Fruit fly (Drosophila melanogaster): Measurements from ENCODE around the gene fipi.

The fipi gene

dm6 chr2L:4810697-4811490 is 17.1 kb upstream of the fipi start:
- peak; percentile 85 for TF ChIP-seq CG2678 (tag; optimal IDR thresholded peaks at IDR 0.05)
- TF ChIP-seq pnt (GFP tag; optimal IDR thresholded peaks at IDR 0.05), result no peak
- TF ChIP-seq CG8089 (GFP tag; optimal IDR thresholded peaks at IDR 0.05), result no peak
- TF ChIP-seq CG4424 (GFP tag; optimal IDR thresholded peaks at IDR 0.05), result peak; percentile 58
- TF ChIP-seq esg (GFP tag; conservative IDR thresholded peaks at IDR 0.05), result 0 out of 2 replicates have a peak, but pooled peaks have one; percentile 11
- peak; percentile 60; the same call in 1 of the 3 replicates for TF ChIP-seq CG6175 (GFP tag; IDR thresholded peaks at IDR 0.05)
- TF ChIP-seq CG11723 (GFP tag; optimal IDR thresholded peaks at IDR 0.05), result peak; percentile 70
- TF ChIP-seq sim (GFP tag; IDR thresholded peaks at IDR 0.05), result no peak
- peak; percentile 2 for TF ChIP-seq pb (GFP tag; optimal IDR thresholded peaks at IDR 0.05)
- TF ChIP-seq crc (GFP tag; optimal IDR thresholded peaks at IDR 0.05), result no peak
- no peak for TF ChIP-seq stwl (tag; optimal IDR thresholded peaks at IDR 0.05)
- peak; percentile 50; the same call in 2 of the 3 replicates for TF ChIP-seq tgo (GFP tag; IDR thresholded peaks at IDR 0.05)
- TF ChIP-seq CG7839 (tag; optimal IDR thresholded peaks at IDR 0.05), result peak; percentile 77
- no peak for TF ChIP-seq al (GFP tag; IDR thresholded peaks at IDR 0.05)
- no peak for TF ChIP-seq Kr (GFP tag; optimal IDR thresholded peaks at IDR 0.05)
- no peak for TF ChIP-seq dan (GFP tag; IDR thresholded peaks at IDR 0.05)
- TF ChIP-seq Sox100B (GFP tag; optimal IDR thresholded peaks at IDR 0.05), result peak; percentile 84
- no peak for TF ChIP-seq CG3838 (GFP tag; optimal IDR thresholded peaks at IDR 0.05)
- no peak for TF ChIP-seq Hr78 (GFP tag; optimal IDR thresholded peaks at IDR 0.05)
- TF ChIP-seq sug (tag; optimal IDR thresholded peaks at IDR 0.05), result peak; percentile 30
- TF ChIP-seq ewg (GFP tag; optimal IDR thresholded peaks at IDR 0.05), result peak; percentile 27
- no peak for TF ChIP-seq CG14860 (GFP tag; IDR thresholded peaks at IDR 0.05; ENCODE audit: partially characterized antibody)
- TF ChIP-seq Dbx (GFP tag; IDR thresholded peaks at IDR 0.05), result peak; percentile 40; the same call in 1 of the 3 replicates
- peak; percentile 64 for TF ChIP-seq CG10979 (tag; optimal IDR thresholded peaks at IDR 0.05)
- peak; percentile 83 for TF ChIP-seq Oli (tag; optimal IDR thresholded peaks at IDR 0.05)
- no peak for TF ChIP-seq HmgZ (tag; optimal IDR thresholded peaks at IDR 0.05)
- peak; percentile 54 for TF ChIP-seq CG1529 (GFP tag; optimal IDR thresholded peaks at IDR 0.05)
- no peak for TF ChIP-seq CG17186 (GFP tag; optimal IDR thresholded peaks at IDR 0.05)
- TF ChIP-seq CG15514 (GFP tag; optimal IDR thresholded peaks at IDR 0.05), result peak; percentile 21
- no peak for TF ChIP-seq Elba2 (GFP tag; optimal IDR thresholded peaks at IDR 0.05)
- TF ChIP-seq Dfd (GFP tag; optimal IDR thresholded peaks at IDR 0.05), result no peak
- peak; percentile 3 for TF ChIP-seq zen (tag; optimal IDR thresholded peaks at IDR 0.05)
- peak; percentile 44 for TF ChIP-seq CG6813 (GFP tag; optimal IDR thresholded peaks at IDR 0.05)
- TF ChIP-seq ftz-f1 (GFP tag; optimal IDR thresholded peaks at IDR 0.05), result no peak
- no peak for TF ChIP-seq mld (GFP tag; IDR thresholded peaks at IDR 0.05; ENCODE audit: partially characterized antibody)
- TF ChIP-seq Sry-δ (GFP tag; optimal IDR thresholded peaks at IDR 0.05), result no peak
- peak; percentile 42; the same call in 1 of the 3 replicates for TF ChIP-seq CG7357 (GFP tag; IDR thresholded peaks at IDR 0.05)
- no peak for TF ChIP-seq lov (optimal IDR thresholded peaks at IDR 0.05)
- no peak for TF ChIP-seq lov (GFP tag; IDR thresholded peaks at IDR 0.05)
- TF ChIP-seq CG7963 (GFP tag; IDR thresholded peaks at IDR 0.05; ENCODE audit: partially characterized antibody), result no peak
- peak; percentile 36 for TF ChIP-seq tap (tag; optimal IDR thresholded peaks at IDR 0.05)
- TF ChIP-seq her (GFP tag; optimal IDR thresholded peaks at IDR 0.05), result no peak
- peak; percentile 16; the same call in 1 of the 3 replicates for TF ChIP-seq CG14050 (GFP tag; IDR thresholded peaks at IDR 0.05)
- TF ChIP-seq CG13123 (GFP tag; optimal IDR thresholded peaks at IDR 0.05), result no peak
- peak; percentile 29 for TF ChIP-seq Ets97D (GFP tag; optimal IDR thresholded peaks at IDR 0.05)
- peak; percentile 24 for TF ChIP-seq CG6854 (GFP tag; optimal IDR thresholded peaks at IDR 0.05)
- no peak for TF ChIP-seq YL-1 (GFP tag; optimal IDR thresholded peaks at IDR 0.05)
- TF ChIP-seq Spps (tag; optimal IDR thresholded peaks at IDR 0.05), result no peak
- TF ChIP-seq sob (GFP tag; IDR thresholded peaks at IDR 0.05), result peak; percentile 32
